Worm (Caenorhabditis elegans): ENCODE measurements around the gene M05D6.9.

DNA sequence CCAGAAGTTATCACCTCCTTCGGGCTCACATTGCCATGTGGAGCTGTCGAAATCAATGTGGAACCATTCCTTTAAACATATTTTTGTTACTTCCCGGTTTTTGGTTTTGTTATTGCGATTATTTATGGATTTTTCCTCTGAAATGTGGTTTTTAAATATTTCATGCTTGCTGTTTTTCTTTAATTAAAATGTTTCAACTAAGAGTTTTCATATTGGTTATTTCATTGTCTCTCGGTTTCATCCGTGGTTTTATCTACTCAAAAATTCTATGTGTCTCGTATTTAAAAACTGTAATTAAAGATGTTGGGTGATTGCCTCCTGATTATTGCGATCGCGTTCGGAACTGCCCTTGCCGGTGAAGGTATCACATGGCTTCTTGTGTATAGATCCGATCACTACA, 27.2 kb upstream of the M05D6.9 start, which contains the start of gene F22B5.10:
- TF ChIP-seq ama-1 (optimal IDR thresholded peaks at IDR 0.05) = no peak
- TF ChIP-seq flt-1 (GFP tag; IDR thresholded peaks at IDR 0.05) = no peak
- no peak for TF ChIP-seq pes-1 (GFP tag; IDR thresholded peaks at IDR 0.05)
- TF ChIP-seq ceh-13 (GFP tag; optimal IDR thresholded peaks at IDR 0.05) = no peak
- no peak for TF ChIP-seq scrt-1 (GFP tag; IDR thresholded peaks at IDR 0.05)
- no peak for TF ChIP-seq aly-1 (tag; optimal IDR thresholded peaks at IDR 0.05)
- TF ChIP-seq hmbx-1 (tag; optimal IDR thresholded peaks at IDR 0.05) = no peak
- no peak for TF ChIP-seq tbx-37 (GFP tag; conservative IDR thresholded peaks at IDR 0.05)
- no peak for TF ChIP-seq hnd-1 (tag; optimal IDR thresholded peaks at IDR 0.05)
